Worm (Caenorhabditis elegans) whole organism, midembryonic: ENCODE results near the gene fozi-1.

ENCODE experiments used
- T22C8.4 ChIP-seq: fragments of 200-800 bp; sonication (Bioruptor generic); IDR thresholded peaks from 2 replicates; pipeline ENCODE4 v1.3.6; 2022; ENCODE audit warnings: missing genetic modification characterization, missing compliant biosample characterization
- ref-1 ChIP-seq: fragments of 200-800 bp; sonication (Bioruptor generic); conservative IDR thresholded peaks from 2 replicates; pipeline ENCODE4 v1.3.6; 2022; ENCODE audit warnings: missing genetic modification reagents, missing genetic modification characterization, missing compliant biosample characterization
- tab-1 ChIP-seq: fragments of 200-800 bp; sonication (Bioruptor generic); IDR thresholded peaks from 2 replicates; pipeline ENCODE4 v1.3.6; 2022; ENCODE audit warnings: missing genetic modification characterization, missing compliant biosample characterization
- ztf-23 ChIP-seq: fragments of 200-800 bp; sonication (Bioruptor generic); IDR thresholded peaks from 2 replicates; pipeline ENCODE4 v1.3.6; 2022; ENCODE audit warnings: missing genetic modification reagents, missing genetic modification characterization, missing compliant biosample characterization

DNA sequence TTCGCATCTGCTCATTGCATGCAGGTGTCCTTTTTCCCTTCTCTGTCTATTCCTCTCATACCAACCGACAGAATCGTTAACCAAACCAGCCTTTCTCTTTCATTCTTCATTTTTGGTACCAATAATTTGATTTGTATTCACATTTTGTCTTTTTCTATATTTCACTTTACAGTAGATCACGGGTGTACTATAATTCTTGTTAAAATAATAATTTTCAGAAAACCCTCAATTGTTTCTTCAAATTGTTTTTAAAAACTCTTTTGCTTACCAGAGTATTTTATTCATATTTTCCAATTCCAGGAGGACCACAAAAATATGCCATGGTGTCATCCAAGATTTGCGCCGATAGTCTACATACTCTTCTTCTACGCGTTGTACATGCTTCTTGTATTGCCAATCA, 30.9 kb upstream of the fozi-1 start, which contains the start of gene T02C1.2:
- TF ChIP-seq ztf-23 (GFP tag; lab: Robert Waterston, UW) (no peak), T22C8.4 (GFP tag; lab: Robert Waterston, UW) (no peak), ref-1 (GFP tag; lab: Robert Waterston, UW) (no peak), tab-1 (GFP tag; lab: Robert Waterston, UW) (no peak)
